1 fruit fly cellular context compared by ENCODE assay signal in genomic region chr3R:9378644-9379411, dm6.
TF ChIP-seq lines count a peak whose summit lies in the region.

No protein-coding gene starts in this region.

TF ChIP-seq in whole organism, embryonic, 481 proteins besides CTCF, POLR2A, EP300 and RAD21 (continued from another document and continues in another):
- TF ChIP-seq CG4730 (GFP tag; IDR thresholded peaks at IDR 0.05; lab: Robert Waterston, UW) (no peak), Hr78 (GFP tag; optimal IDR thresholded peaks at IDR 0.05; lab: Kevin White, UChicago) (peak in 1 of 2 experiments; percentile 54), CG8388 (GFP tag; optimal IDR thresholded peaks at IDR 0.05; lab: Kevin White, UChicago) (peak; percentile 61), NC2α (GFP tag; optimal IDR thresholded peaks at IDR 0.05; lab: Kevin White, UChicago) (no peak), CG3838 (GFP tag; optimal IDR thresholded peaks at IDR 0.05; lab: Kevin White, UChicago) (no peak), inv (GFP tag; IDR thresholded peaks at IDR 0.05; lab: Robert Waterston, UW; ENCODE audit: partially characterized antibody) (no peak), CG10321 (GFP tag; IDR thresholded peaks at IDR 0.05; lab: Robert Waterston, UW) (no peak), CG31441 (GFP tag; IDR thresholded peaks at IDR 0.05; lab: Robert Waterston, UW) (peak; percentile 71), scrt (GFP tag; optimal IDR thresholded peaks at IDR 0.05; lab: Kevin White, UChicago) (peak; percentile 4), CG18764 (GFP tag; optimal IDR thresholded peaks at IDR 0.05; lab: Kevin White, UChicago) (peak; percentile 25), NfI (GFP tag; optimal IDR thresholded peaks at IDR 0.05; lab: Kevin White, UChicago) (no peak), CG14014 (GFP tag; IDR thresholded peaks at IDR 0.05; lab: Robert Waterston, UW) (no peak), CG9727 (GFP tag; optimal IDR thresholded peaks at IDR 0.05; lab: Kevin White, UChicago) (peak; percentile 91), CG17568 (GFP tag; optimal IDR thresholded peaks at IDR 0.05; lab: Kevin White, UChicago) (peak; percentile 0), B-H2 (GFP tag; optimal IDR thresholded peaks at IDR 0.05; lab: Kevin White, UChicago) (no peak), Bteb2 (GFP tag; optimal IDR thresholded peaks at IDR 0.05; lab: Kevin White, UChicago) (no peak), Kr (GFP tag; optimal IDR thresholded peaks at IDR 0.05; lab: Kevin White, UChicago) (peak; percentile 87), Lhr (GFP tag; optimal IDR thresholded peaks at IDR 0.05; lab: Kevin White, UChicago) (peak; percentile 10), dati (GFP tag; IDR thresholded peaks at IDR 0.05; lab: Robert Waterston, UW) (no peak), chif (GFP tag; optimal IDR thresholded peaks at IDR 0.05; lab: Kevin White, UChicago) (no peak), fd64A (GFP tag; optimal IDR thresholded peaks at IDR 0.05; lab: Kevin White, UChicago) (no peak), CG16815 (GFP tag; optimal IDR thresholded peaks at IDR 0.05; lab: Kevin White, UChicago) (peak; percentile 67), CG31388 (GFP tag; optimal IDR thresholded peaks at IDR 0.05; lab: Kevin White, UChicago) (no peak), gfzf (GFP tag; optimal IDR thresholded peaks at IDR 0.05; lab: Kevin White, UChicago) (no peak), hth (optimal IDR thresholded peaks at IDR 0.05; lab: Kevin White, UChicago) (no peak), cato (GFP tag; optimal IDR thresholded peaks at IDR 0.05; lab: Kevin White, UChicago; ENCODE audit: borderline replicate concordance) (no peak), lmd (GFP tag; IDR thresholded peaks at IDR 0.05; lab: Robert Waterston, UW) (no peak), Nf-YC (tag; optimal IDR thresholded peaks at IDR 0.05; lab: Kevin White, UChicago) (no peak), CG3281 (GFP tag; optimal IDR thresholded peaks at IDR 0.05; lab: Kevin White, UChicago) (peak; percentile 20), ken (GFP tag; IDR thresholded peaks at IDR 0.05; lab: Robert Waterston, UW) (no peak), unc-4 (GFP tag; IDR thresholded peaks at IDR 0.05; lab: Robert Waterston, UW; ENCODE audit: partially characterized antibody) (no peak), corto (GFP tag; optimal IDR thresholded peaks at IDR 0.05; lab: Kevin White, UChicago) (peak; percentile 95), CG11398 (GFP tag; optimal IDR thresholded peaks at IDR 0.05; lab: Kevin White, UChicago) (no peak), Pdp1 (GFP tag; optimal IDR thresholded peaks at IDR 0.05; lab: Kevin White, UChicago) (peak; percentile 1 to 37), CG3065 (GFP tag; optimal IDR thresholded peaks at IDR 0.05; lab: Kevin White, UChicago) (peak; percentile 6), CG14860 (GFP tag; IDR thresholded peaks at IDR 0.05; lab: Robert Waterston, UW; ENCODE audit: partially characterized antibody) (no peak), Hmr (GFP tag; optimal IDR thresholded peaks at IDR 0.05; lab: Kevin White, UChicago) (no peak), CG10366 (GFP tag; IDR thresholded peaks at IDR 0.05; lab: Robert Waterston, UW) (no peak), CG2199 (GFP tag; IDR thresholded peaks at IDR 0.05; lab: Robert Waterston, UW) (no peak), CG12744 (GFP tag; optimal IDR thresholded peaks at IDR 0.05; lab: Kevin White, UChicago) (no peak), CG30403 (GFP tag; optimal IDR thresholded peaks at IDR 0.05; lab: Kevin White, UChicago) (peak; percentile 51), Neu2 (GFP tag; optimal IDR thresholded peaks at IDR 0.05; lab: Kevin White, UChicago; ENCODE audit: borderline replicate concordance) (no peak), CG14667 (GFP tag; IDR thresholded peaks at IDR 0.05; lab: Robert Waterston, UW) (no peak), CG18619 (GFP tag; optimal IDR thresholded peaks at IDR 0.05; lab: Kevin White, UChicago) (peak; percentile 36), dimm (GFP tag; IDR thresholded peaks at IDR 0.05; lab: Robert Waterston, UW) (no peak), Side (GFP tag; optimal IDR thresholded peaks at IDR 0.05; lab: Kevin White, UChicago) (no peak), CG15696 (tag; optimal IDR thresholded peaks at IDR 0.05; lab: Kevin White, UChicago) (peak; percentile 92), CG2202 (tag; optimal IDR thresholded peaks at IDR 0.05; lab: Kevin White, UChicago) (peak; percentile 79), CG10147 (GFP tag; optimal IDR thresholded peaks at IDR 0.05; lab: Kevin White, UChicago) (no peak), hb (GFP tag; IDR thresholded peaks at IDR 0.05; lab: Robert Waterston, UW; ENCODE audit: partially characterized antibody) (no peak), ftz-f1 (GFP tag; optimal IDR thresholded peaks at IDR 0.05; lab: Kevin White, UChicago) (no peak), CG15269 (tag; optimal IDR thresholded peaks at IDR 0.05; lab: Kevin White, UChicago) (peak; percentile 14), CG8944 (GFP tag; optimal IDR thresholded peaks at IDR 0.05; lab: Kevin White, UChicago) (no peak), CG11085 (GFP tag; IDR thresholded peaks at IDR 0.05; lab: Robert Waterston, UW) (no peak), luna (GFP tag; optimal IDR thresholded peaks at IDR 0.05; lab: Kevin White, UChicago) (no peak), fd3F (GFP tag; optimal IDR thresholded peaks at IDR 0.05; lab: Kevin White, UChicago) (no peak), CG10959 (GFP tag; IDR thresholded peaks at IDR 0.05; lab: Robert Waterston, UW) (peak; percentile 63; the same call in 1 of the 2 replicates), wor (GFP tag; IDR thresholded peaks at IDR 0.05; lab: Robert Waterston, UW) (no peak), maf-S (GFP tag; optimal IDR thresholded peaks at IDR 0.05; lab: Kevin White, UChicago) (no peak), CG18262 (tag; optimal IDR thresholded peaks at IDR 0.05; lab: Kevin White, UChicago) (peak; percentile 91), CG7839 (tag; optimal IDR thresholded peaks at IDR 0.05; lab: Kevin White, UChicago) (peak; percentile 71), seq (GFP tag; IDR thresholded peaks at IDR 0.05; lab: Robert Waterston, UW) (no peak), caup (GFP tag; optimal IDR thresholded peaks at IDR 0.05; lab: Kevin White, UChicago; ENCODE audit: severe bottlenecking) (no peak), Adf1 (GFP tag; IDR thresholded peaks at IDR 0.05; lab: Robert Waterston, UW) (no peak), Meics (GFP tag; optimal IDR thresholded peaks at IDR 0.05; lab: Kevin White, UChicago) (no peak), CG13424 (tag; optimal IDR thresholded peaks at IDR 0.05; lab: Kevin White, UChicago) (peak; percentile 50), ttk (GFP tag; IDR thresholded peaks at IDR 0.05; lab: Robert Waterston, UW) (no peak), CG12071 (GFP tag; optimal IDR thresholded peaks at IDR 0.05; lab: Kevin White, UChicago) (no peak), CG1602 (GFP tag; optimal IDR thresholded peaks at IDR 0.05; lab: Kevin White, UChicago) (peak; percentile 23), HLHmδ (GFP tag; optimal IDR thresholded peaks at IDR 0.05; lab: Kevin White, UChicago) (no peak), az2 (GFP tag; optimal IDR thresholded peaks at IDR 0.05; lab: Kevin White, UChicago) (peak; percentile 57), D (optimal IDR thresholded peaks at IDR 0.05; lab: Kevin White, UChicago) (no peak), D (GFP tag; optimal IDR thresholded peaks at IDR 0.05; lab: Kevin White, UChicago) (peak; percentile 74), CG1529 (GFP tag; optimal IDR thresholded peaks at IDR 0.05; lab: Kevin White, UChicago) (peak; percentile 36), CG3163 (GFP tag; optimal IDR thresholded peaks at IDR 0.05; lab: Kevin White, UChicago) (no peak), tx (GFP tag; optimal IDR thresholded peaks at IDR 0.05; lab: Kevin White, UChicago) (no peak), CG11504 (tag; optimal IDR thresholded peaks at IDR 0.05; lab: Kevin White, UChicago) (peak; percentile 57), gcm (GFP tag; optimal IDR thresholded peaks at IDR 0.05; lab: Kevin White, UChicago) (peak; percentile 76), slp2 (GFP tag; optimal IDR thresholded peaks at IDR 0.05; lab: Kevin White, UChicago) (no peak), klu (GFP tag; IDR thresholded peaks at IDR 0.05; lab: Robert Waterston, UW) (no peak), Poxn (GFP tag; IDR thresholded peaks at IDR 0.05; lab: Robert Waterston, UW) (no peak), CG14441 (GFP tag; IDR thresholded peaks at IDR 0.05; lab: Robert Waterston, UW) (no peak), CG43689 (GFP tag; IDR thresholded peaks at IDR 0.05; lab: Robert Waterston, UW) (no peak), CG17802 (tag; optimal IDR thresholded peaks at IDR 0.05; lab: Kevin White, UChicago) (peak; percentile 24), ac (GFP tag; optimal IDR thresholded peaks at IDR 0.05; lab: Kevin White, UChicago) (peak; percentile 65), CG6765 (GFP tag; optimal IDR thresholded peaks at IDR 0.05; lab: Kevin White, UChicago) (no peak), CG2129 (GFP tag; IDR thresholded peaks at IDR 0.05; lab: Robert Waterston, UW; ENCODE audit: partially characterized antibody) (no peak), trem (tag; optimal IDR thresholded peaks at IDR 0.05; lab: Kevin White, UChicago) (peak; percentile 85), zfh2 (GFP tag; optimal IDR thresholded peaks at IDR 0.05; lab: Kevin White, UChicago) (no peak), CG17361 (GFP tag; IDR thresholded peaks at IDR 0.05; lab: Robert Waterston, UW) (peak; percentile 80), pzg (GFP tag; optimal IDR thresholded peaks at IDR 0.05; lab: Kevin White, UChicago) (no peak), slou (GFP tag; optimal IDR thresholded peaks at IDR 0.05; lab: Kevin White, UChicago) (no peak), eyg (GFP tag; optimal IDR thresholded peaks at IDR 0.05; lab: Kevin White, UChicago) (no peak), cas (GFP tag; IDR thresholded peaks at IDR 0.05; lab: Robert Waterston, UW) (no peak), unpg (GFP tag; optimal IDR thresholded peaks at IDR 0.05; lab: Kevin White, UChicago) (peak; percentile 59), peb (GFP tag; IDR thresholded peaks at IDR 0.05; lab: Robert Waterston, UW) (peak; percentile 43), Blimp-1 (GFP tag; optimal IDR thresholded peaks at IDR 0.05; lab: Kevin White, UChicago) (peak; percentile 65), MBD-R2 (GFP tag; IDR thresholded peaks at IDR 0.05; lab: Robert Waterston, UW) (no peak), Ravus (GFP tag; IDR thresholded peaks at IDR 0.05; lab: Robert Waterston, UW) (no peak), CG10462 (GFP tag; optimal IDR thresholded peaks at IDR 0.05; lab: Kevin White, UChicago) (peak; percentile 9), zfh1 (GFP tag; IDR thresholded peaks at IDR 0.05; lab: Robert Waterston, UW) (peak; percentile 42; the same call in 1 of the 3 replicates), twi (tag; optimal IDR thresholded peaks at IDR 0.05; lab: Kevin White, UChicago) (peak; percentile 69), Gug (GFP tag; IDR thresholded peaks at IDR 0.05; lab: Robert Waterston, UW) (no peak), Myb (GFP tag; optimal IDR thresholded peaks at IDR 0.05; lab: Kevin White, UChicago) (no peak), sima (GFP tag; optimal IDR thresholded peaks at IDR 0.05; lab: Kevin White, UChicago) (no peak), CG2120 (GFP tag; optimal IDR thresholded peaks at IDR 0.05; lab: Kevin White, UChicago) (no peak), CG7372 (GFP tag; IDR thresholded peaks at IDR 0.05; lab: Robert Waterston, UW) (no peak), lab (GFP tag; optimal IDR thresholded peaks at IDR 0.05; lab: Kevin White, UChicago) (peak; percentile 27), CG17829 (tag; optimal IDR thresholded peaks at IDR 0.05; lab: Kevin White, UChicago) (peak; percentile 85), Drgx (GFP tag; IDR thresholded peaks at IDR 0.05; lab: Robert Waterston, UW) (peak; percentile 40), Rx (GFP tag; IDR thresholded peaks at IDR 0.05; lab: Robert Waterston, UW) (no peak), Dek (tag; optimal IDR thresholded peaks at IDR 0.05; lab: Kevin White, UChicago) (no peak), CG18599 (GFP tag; optimal IDR thresholded peaks at IDR 0.05; lab: Kevin White, UChicago) (peak; percentile 34), crc (GFP tag; optimal IDR thresholded peaks at IDR 0.05; lab: Kevin White, UChicago) (no peak), CG5245 (GFP tag; optimal IDR thresholded peaks at IDR 0.05; lab: Kevin White, UChicago) (peak; percentile 38), Hsf (GFP tag; optimal IDR thresholded peaks at IDR 0.05; lab: Kevin White, UChicago) (no peak), CG10274 (GFP tag; optimal IDR thresholded peaks at IDR 0.05; lab: Kevin White, UChicago) (no peak), tgo (GFP tag; IDR thresholded peaks at IDR 0.05; lab: Robert Waterston, UW) (no peak), NK7.1 (GFP tag; optimal IDR thresholded peaks at IDR 0.05; lab: Kevin White, UChicago) (no peak), oc (tag; optimal IDR thresholded peaks at IDR 0.05; lab: Kevin White, UChicago) (no peak), fru (optimal IDR thresholded peaks at IDR 0.05; lab: Kevin White, UChicago) (no peak), Bdp1 (GFP tag; optimal IDR thresholded peaks at IDR 0.05; lab: Kevin White, UChicago) (no peak), Dbx (GFP tag; IDR thresholded peaks at IDR 0.05; lab: Robert Waterston, UW) (no peak), CG13624 (GFP tag; optimal IDR thresholded peaks at IDR 0.05; lab: Kevin White, UChicago) (peak; percentile 7), Lpt (GFP tag; optimal IDR thresholded peaks at IDR 0.05; lab: Kevin White, UChicago) (no peak), CG6813 (GFP tag; optimal IDR thresholded peaks at IDR 0.05; lab: Kevin White, UChicago) (peak; percentile 22), HmgD (GFP tag; optimal IDR thresholded peaks at IDR 0.05; lab: Kevin White, UChicago) (no peak), Asciz (GFP tag; optimal IDR thresholded peaks at IDR 0.05; lab: Kevin White, UChicago) (no peak), CG9932 (GFP tag; IDR thresholded peaks at IDR 0.05; lab: Robert Waterston, UW) (no peak), sqz (GFP tag; optimal IDR thresholded peaks at IDR 0.05; lab: Kevin White, UChicago) (peak; percentile 68), Sry-β (GFP tag; optimal IDR thresholded peaks at IDR 0.05; lab: Kevin White, UChicago) (no peak), bsh (GFP tag; optimal IDR thresholded peaks at IDR 0.05; lab: Kevin White, UChicago) (peak; percentile 65 to 74), CG11093 (GFP tag; IDR thresholded peaks at IDR 0.05; lab: Robert Waterston, UW) (no peak), CG1233 (GFP tag; optimal IDR thresholded peaks at IDR 0.05; lab: Kevin White, UChicago) (peak; percentile 43), kah (GFP tag; optimal IDR thresholded peaks at IDR 0.05; lab: Kevin White, UChicago) (no peak), Eip74EF (GFP tag; optimal IDR thresholded peaks at IDR 0.05; lab: Kevin White, UChicago) (peak in 1 of 2 experiments; percentile 66), Sin3A (optimal IDR thresholded peaks at IDR 0.05; lab: Kevin White, UChicago) (no peak), emc (GFP tag; optimal IDR thresholded peaks at IDR 0.05; lab: Kevin White, UChicago) (no peak)
